Fruit fly (Drosophila melanogaster): Measurements from ENCODE around the gene MFS3.

Gene MFS3

dm6 chr2L:1118880-1119809 is 23.9 kb upstream of the MFS3 start (continued):
- TF ChIP-seq CoRest (tag; optimal IDR thresholded peaks at IDR 0.05) (peak; percentile 71), maf-S (GFP tag; optimal IDR thresholded peaks at IDR 0.05) (peak; percentile 54), CG6689 (GFP tag; IDR thresholded peaks at IDR 0.05) (peak; percentile 85), wdn (GFP tag; IDR thresholded peaks at IDR 0.05) (peak; percentile 82), tio (GFP tag; optimal IDR thresholded peaks at IDR 0.05) (peak; percentile 51), croc (GFP tag; conservative IDR thresholded peaks at IDR 0.05) (peak; percentile 37; the same call in 1 of the 3 replicates), CG18476 (GFP tag; optimal IDR thresholded peaks at IDR 0.05) (peak; percentile 66), CG10209 (GFP tag; optimal IDR thresholded peaks at IDR 0.05) (peak; percentile 72), Dref (GFP tag; IDR thresholded peaks at IDR 0.05) (0 out of 2 replicates have a peak, but pooled peaks have one; percentile 23), Oli (tag; optimal IDR thresholded peaks at IDR 0.05) (peak; percentile 64), mirr (GFP tag; optimal IDR thresholded peaks at IDR 0.05) (peak; percentile 47), CG3065 (GFP tag; optimal IDR thresholded peaks at IDR 0.05) (no peak), CG9727 (GFP tag; optimal IDR thresholded peaks at IDR 0.05) (peak; percentile 84), ATbp (GFP tag; optimal IDR thresholded peaks at IDR 0.05) (peak; percentile 49), Hr3 (GFP tag; optimal IDR thresholded peaks at IDR 0.05) (peak; percentile 59), D19A (tag; optimal IDR thresholded peaks at IDR 0.05) (peak; percentile 51), CG8478 (optimal IDR thresholded peaks at IDR 0.05) (no peak), Dll (GFP tag; IDR thresholded peaks at IDR 0.05; ENCODE audit: partially characterized antibody) (no peak), CG4282 (GFP tag; optimal IDR thresholded peaks at IDR 0.05) (no peak), fd3F (GFP tag; optimal IDR thresholded peaks at IDR 0.05) (peak; percentile 60), CG8281 (tag; optimal IDR thresholded peaks at IDR 0.05) (no peak), CG8765 (GFP tag; IDR thresholded peaks at IDR 0.05) (peak; percentile 15; the same call in 1 of the 2 replicates), da (GFP tag; optimal IDR thresholded peaks at IDR 0.05) (peak; percentile 16), gem (tag; optimal IDR thresholded peaks at IDR 0.05) (peak; percentile 84), en (GFP tag; optimal IDR thresholded peaks at IDR 0.05) (peak; percentile 33), CG10267 (tag; optimal IDR thresholded peaks at IDR 0.05) (peak; percentile 29), Nf-YC (tag; optimal IDR thresholded peaks at IDR 0.05) (peak; percentile 6), HLH54F (GFP tag; optimal IDR thresholded peaks at IDR 0.05) (peak; percentile 69), CG7928 (GFP tag; optimal IDR thresholded peaks at IDR 0.05) (no peak), CG6813 (GFP tag; optimal IDR thresholded peaks at IDR 0.05) (peak; percentile 12), CG31441 (GFP tag; IDR thresholded peaks at IDR 0.05) (peak; percentile 73), btn (GFP tag; optimal IDR thresholded peaks at IDR 0.05) (no peak), CG10366 (GFP tag; IDR thresholded peaks at IDR 0.05) (peak; percentile 76), E2f2 (GFP tag; IDR thresholded peaks at IDR 0.05) (peak; percentile 44), BEAF-32 (GFP tag; optimal IDR thresholded peaks at IDR 0.05) (no peak), CG2889 (GFP tag; IDR thresholded peaks at IDR 0.05) (no peak), Rx (GFP tag; IDR thresholded peaks at IDR 0.05) (peak; percentile 50), CG17186 (GFP tag; optimal IDR thresholded peaks at IDR 0.05) (no peak), NFAT (GFP tag; IDR thresholded peaks at IDR 0.05) (peak; percentile 66), Fer1 (GFP tag; optimal IDR thresholded peaks at IDR 0.05) (peak; percentile 78), CG6683 (GFP tag; optimal IDR thresholded peaks at IDR 0.05) (peak; percentile 38), emc (GFP tag; optimal IDR thresholded peaks at IDR 0.05) (no peak), Ets97D (GFP tag; optimal IDR thresholded peaks at IDR 0.05) (peak; percentile 44), CG13287 (GFP tag; IDR thresholded peaks at IDR 0.05; ENCODE audit: partially characterized antibody) (peak; percentile 22; the same call in 1 of the 2 replicates), MBD-R2 (GFP tag; IDR thresholded peaks at IDR 0.05) (peak; percentile 44; the same call in 1 of the 2 replicates), rib (GFP tag; IDR thresholded peaks at IDR 0.05) (peak; percentile 96; the same call in 1 of the 2 replicates), peb (GFP tag; IDR thresholded peaks at IDR 0.05) (peak; percentile 72), tx (GFP tag; optimal IDR thresholded peaks at IDR 0.05) (peak; percentile 59), Dad (GFP tag; optimal IDR thresholded peaks at IDR 0.05) (peak; percentile 18)
